Worm (Caenorhabditis elegans): Measurements from ENCODE around the gene Y39A1A.24.

Gene Y39A1A.24

ce11 chrIII:10583483-10583882 is 28.9 kb upstream of the Y39A1A.24 start:
- no peak for TF ChIP-seq unc-3 (GFP tag; conservative IDR thresholded peaks at IDR 0.05)
- TF ChIP-seq unc-3 (tag; optimal IDR thresholded peaks at IDR 0.05) = no peak
- peak; percentile 91 for TF ChIP-seq unc-42 (tag; optimal IDR thresholded peaks at IDR 0.05)
- TF ChIP-seq unc-55 (GFP tag; optimal IDR thresholded peaks at IDR 0.05) = no peak
- TF ChIP-seq ets-4 (tag; optimal IDR thresholded peaks at IDR 0.05) = no peak

- TF ChIP-seq zip-5 (tag; optimal IDR thresholded peaks at IDR 0.05) = no peak
- no peak for TF ChIP-seq pha-2 (tag; optimal IDR thresholded peaks at IDR 0.05)
- no peak for TF ChIP-seq tbx-2 (tag; optimal IDR thresholded peaks at IDR 0.05)
- no peak for TF ChIP-seq ceh-31 (tag; optimal IDR thresholded peaks at IDR 0.05)
- TF ChIP-seq ceh-30 (tag; optimal IDR thresholded peaks at IDR 0.05) = no peak
- TF ChIP-seq fkh-10 (GFP tag; optimal IDR thresholded peaks at IDR 0.05) = no peak
- no peak for TF ChIP-seq T23F11.4 (GFP tag; optimal IDR thresholded peaks at IDR 0.05)
- TF ChIP-seq elt-2 (tag; optimal IDR thresholded peaks at IDR 0.05) = no peak
- no peak for TF ChIP-seq tbx-7 (tag; optimal IDR thresholded peaks at IDR 0.05)
- no peak for TF ChIP-seq che-1 (tag; optimal IDR thresholded peaks at IDR 0.05)
- TF ChIP-seq unc-86 (tag; optimal IDR thresholded peaks at IDR 0.05) = no peak
- TF ChIP-seq F13H6.1 (tag; optimal IDR thresholded peaks at IDR 0.05) = no peak
- no peak for TF ChIP-seq syd-9 (tag; optimal IDR thresholded peaks at IDR 0.05)
- no peak for TF ChIP-seq ceh-19 (GFP tag; optimal IDR thresholded peaks at IDR 0.05)
- no peak for TF ChIP-seq ceh-48 (tag; optimal IDR thresholded peaks at IDR 0.05)
- no peak for TF ChIP-seq odd-2 (tag; optimal IDR thresholded peaks at IDR 0.05)
Measured at ce11 chrIII:10586243-10586642, 26.2 kb upstream of the Y39A1A.24 start, which contains the start of gene Y45F3A.5. Y45F3A.5 (minus strand) TSS chrIII:10586343.

- TF ChIP-seq pag-3 (tag; optimal IDR thresholded peaks at IDR 0.05; ENCODE audit: borderline replicate concordance) (no peak), gmeb-2 (tag; optimal IDR thresholded peaks at IDR 0.05) (no peak), unc-3 (GFP tag; conservative IDR thresholded peaks at IDR 0.05) (no peak), unc-3 (tag; optimal IDR thresholded peaks at IDR 0.05) (no peak), fkh-10 (GFP tag; optimal IDR thresholded peaks at IDR 0.05) (no peak), rnt-1 (tag; optimal IDR thresholded peaks at IDR 0.05) (no peak), nfya-1 (tag; optimal IDR thresholded peaks at IDR 0.05) (no peak), pat-9 (tag; optimal IDR thresholded peaks at IDR 0.05) (no peak)
Measured at ce11 chrIII:10592074-10592473, 20.4 kb upstream of the Y39A1A.24 start.

ce11 chrIII:10592729-10593128 is 19.7 kb upstream of the Y39A1A.24 start, which contains the start of gene Y45F3A.8:
Y45F3A.8 (minus strand) TSS chrIII:10592829.
- TF ChIP-seq C08G9.2 (tag; optimal IDR thresholded peaks at IDR 0.05) = no peak
- no peak for TF ChIP-seq elt-4 (tag; optimal IDR thresholded peaks at IDR 0.05)
- TF ChIP-seq nhr-232 (tag; optimal IDR thresholded peaks at IDR 0.05) = no peak
- no peak for TF ChIP-seq F13H6.1 (tag; optimal IDR thresholded peaks at IDR 0.05)
- TF ChIP-seq sox-2 (GFP tag; IDR thresholded peaks at IDR 0.05) = no peak
- TF ChIP-seq sdc-2 (tag; optimal IDR thresholded peaks at IDR 0.05) = no peak
- TF ChIP-seq gmeb-2 (tag; optimal IDR thresholded peaks at IDR 0.05) = no peak
- no peak for TF ChIP-seq unc-86 (tag; optimal IDR thresholded peaks at IDR 0.05)
- no peak for TF ChIP-seq ttx-3 (tag; optimal IDR thresholded peaks at IDR 0.05)
- no peak for TF ChIP-seq ceh-2 (tag; optimal IDR thresholded peaks at IDR 0.05)
- no peak for TF ChIP-seq npax-4 (tag; optimal IDR thresholded peaks at IDR 0.05)
- no peak for TF ChIP-seq hlh-8 (tag; optimal IDR thresholded peaks at IDR 0.05)
- no peak for TF ChIP-seq ceh-6 (GFP tag; optimal IDR thresholded peaks at IDR 0.05)

- TF ChIP-seq tbx-7 (tag; optimal IDR thresholded peaks at IDR 0.05) (no peak), ceh-9 (tag; optimal IDR thresholded peaks at IDR 0.05) (no peak), rnt-1 (tag; optimal IDR thresholded peaks at IDR 0.05) (no peak), pha-4 (tag; optimal IDR thresholded peaks at IDR 0.05) (no peak), T23F11.4 (GFP tag; optimal IDR thresholded peaks at IDR 0.05) (no peak), fkh-10 (GFP tag; optimal IDR thresholded peaks at IDR 0.05) (no peak), eyg-1 (tag; optimal IDR thresholded peaks at IDR 0.05) (no peak), odd-2 (tag; optimal IDR thresholded peaks at IDR 0.05) (no peak), madf-2 (tag; optimal IDR thresholded peaks at IDR 0.05) (no peak), ceh-24 (tag; optimal IDR thresholded peaks at IDR 0.05) (no peak)
Measured at ce11 chrIII:10595066-10595465, 17.4 kb upstream of the Y39A1A.24 start, which contains the start of gene Y45F3A.9. Y45F3A.9 (minus strand) TSS chrIII:10595166.

All from whole organism, late embryonic.